Fruit fly (Drosophila melanogaster): ENCODE measurements around the gene Sfxn2.

- TF ChIP-seq CTCF (optimal IDR thresholded peaks at IDR 0.05) = no peak
- no peak for TF ChIP-seq CG8478 (optimal IDR thresholded peaks at IDR 0.05)
These were observed 25.9 kb upstream of the Sfxn2 start for dm6 chr3L:19037051-19037450.
